Fruit fly (Drosophila melanogaster): ENCODE measurements around the gene Fst.

- TF ChIP-seq CG14711 (tag; optimal IDR thresholded peaks at IDR 0.05) (no peak), Mnt (GFP tag; optimal IDR thresholded peaks at IDR 0.05) (no peak), CG7045 (GFP tag; optimal IDR thresholded peaks at IDR 0.05) (no peak), Crg-1 (GFP tag; optimal IDR thresholded peaks at IDR 0.05) (no peak), toe (GFP tag; optimal IDR thresholded peaks at IDR 0.05) (no peak), Clk (GFP tag; optimal IDR thresholded peaks at IDR 0.05) (no peak)
These were observed 32.8 kb downstream of the Fst start for dm6 chr3R:9613124-9613523.

Measured in whole organism, adult.